Worm (Caenorhabditis elegans) whole organism, midembryonic: ENCODE data around the gene Y48E1C.4.

Source experiments
- cog-1 ChIP-seq: sonication (generic microtip); optimal IDR thresholded peaks from 2 replicates; lab custom pipeline; 2016; ENCODE audit warnings: missing genetic modification characterization, missing compliant biosample characterization
- flt-1 ChIP-seq: fragments of 200-800 bp; sonication (Bioruptor generic); IDR thresholded peaks from 2 replicates; pipeline ENCODE4 v1.3.6; 2022; ENCODE audit warnings: missing genetic modification characterization, missing compliant biosample characterization
- med-1 ChIP-seq: sonication (generic microtip); optimal IDR thresholded peaks from 2 replicates; lab custom pipeline; 2017; ENCODE audit warnings: missing genetic modification characterization, mild to moderate bottlenecking, missing compliant biosample characterization, antibody characterized with exemption, missing genetic modification reagents; ENCODE audit not compliant: insufficient read depth
- tab-1 ChIP-seq: fragments of 200-800 bp; sonication (Bioruptor generic); IDR thresholded peaks from 2 replicates; pipeline ENCODE4 v1.3.6; 2022; ENCODE audit warnings: missing genetic modification characterization, missing compliant biosample characterization
- ztf-23 ChIP-seq: fragments of 200-800 bp; sonication (Bioruptor generic); IDR thresholded peaks from 2 replicates; pipeline ENCODE4 v1.3.6; 2022; ENCODE audit warnings: missing genetic modification reagents, missing genetic modification characterization, missing compliant biosample characterization
- ztf-29 ChIP-seq: fragments of 200-800 bp; sonication (Bioruptor generic); IDR thresholded peaks from 2 replicates; pipeline ENCODE4 v1.3.6; 2022; ENCODE audit warnings: missing genetic modification reagents, missing genetic modification characterization, missing compliant biosample characterization

- TF ChIP-seq ztf-23 (GFP tag; lab: Robert Waterston, UW) (no peak), tab-1 (GFP tag; lab: Robert Waterston, UW) (no peak), ztf-29 (GFP tag; lab: Robert Waterston, UW) (no peak), med-1 (GFP tag; lab: Kevin White, UChicago) (no peak), flt-1 (GFP tag; lab: Robert Waterston, UW) (no peak), cog-1 (tag; lab: Kevin White, UChicago) (no peak)
These were observed 10.6 kb upstream of the Y48E1C.4 start, which contains the start of gene tbc-14 for ce11 chrII:13447166-13447643.
